Fruit fly (Drosophila melanogaster): ENCODE measurements around the gene CG43755.

Gene CG43755

dm6 chr2L:299038-299437, 30.5 kb downstream of the CG43755 start:
- TF ChIP-seq pan (optimal IDR thresholded peaks at IDR 0.05) (no peak), OdsH (GFP tag; optimal IDR thresholded peaks at IDR 0.05) (no peak), brk (GFP tag; optimal IDR thresholded peaks at IDR 0.05) (no peak), sv (GFP tag; optimal IDR thresholded peaks at IDR 0.05) (no peak), ey (GFP tag; optimal IDR thresholded peaks at IDR 0.05) (no peak), CrebA (GFP tag; optimal IDR thresholded peaks at IDR 0.05; ENCODE audit: borderline replicate concordance) (no peak), Sp1 (GFP tag; optimal IDR thresholded peaks at IDR 0.05) (no peak)

dm6 chr2L:298285-298644, 31.3 kb downstream of the CG43755 start:
- TF ChIP-seq tai (GFP tag; optimal IDR thresholded peaks at IDR 0.05), result no peak
- no peak for TF ChIP-seq N (GFP tag; optimal IDR thresholded peaks at IDR 0.05)
- TF ChIP-seq Rel (GFP tag; optimal IDR thresholded peaks at IDR 0.05), result no peak
- TF ChIP-seq Rel (tag; optimal IDR thresholded peaks at IDR 0.05), result peak; percentile 48

- TF ChIP-seq sv (GFP tag; optimal IDR thresholded peaks at IDR 0.05), result peak; percentile 91
- peak; percentile 89 for TF ChIP-seq OdsH (GFP tag; optimal IDR thresholded peaks at IDR 0.05)
- TF ChIP-seq brk (GFP tag; optimal IDR thresholded peaks at IDR 0.05), result peak; percentile 76
- peak; percentile 98 for TF ChIP-seq tai (GFP tag; optimal IDR thresholded peaks at IDR 0.05)
- TF ChIP-seq Hr78 (GFP tag; optimal IDR thresholded peaks at IDR 0.05), result no peak
- peak; percentile 96 for TF ChIP-seq Jra (GFP tag; optimal IDR thresholded peaks at IDR 0.05)
- peak; percentile 12 for TF ChIP-seq Dfd (GFP tag; optimal IDR thresholded peaks at IDR 0.05)
- peak; percentile 89 for TF ChIP-seq Mio (GFP tag; optimal IDR thresholded peaks at IDR 0.05)
- peak; percentile 86 for TF ChIP-seq dmrt93B (GFP tag; optimal IDR thresholded peaks at IDR 0.05)
- TF ChIP-seq pan (optimal IDR thresholded peaks at IDR 0.05), result no peak
- peak; percentile 49 to 98 for TF ChIP-seq foxo (GFP tag; optimal IDR thresholded peaks at IDR 0.05)
- TF ChIP-seq CG32264 (GFP tag; optimal IDR thresholded peaks at IDR 0.05), result peak; percentile 91
- no peak for TF ChIP-seq Myc (optimal IDR thresholded peaks at IDR 0.05)
- TF ChIP-seq rgr (GFP tag; optimal IDR thresholded peaks at IDR 0.05), result peak; percentile 95
- TF ChIP-seq CG9705 (GFP tag; optimal IDR thresholded peaks at IDR 0.05), result peak; percentile 85
- peak; percentile 16 for TF ChIP-seq N (GFP tag; optimal IDR thresholded peaks at IDR 0.05)
- peak; percentile 93 for TF ChIP-seq dsf (GFP tag; optimal IDR thresholded peaks at IDR 0.05; ENCODE audit: borderline replicate concordance)
- TF ChIP-seq Hnf4 (GFP tag; optimal IDR thresholded peaks at IDR 0.05), result peak; percentile 98
- peak; percentile 94 for TF ChIP-seq br (GFP tag; optimal IDR thresholded peaks at IDR 0.05)
- TF ChIP-seq ey (GFP tag; optimal IDR thresholded peaks at IDR 0.05), result peak; percentile 92
- TF ChIP-seq woc (GFP tag; optimal IDR thresholded peaks at IDR 0.05), result peak; percentile 79
- TF ChIP-seq sage (GFP tag; optimal IDR thresholded peaks at IDR 0.05), result peak; percentile 71
- peak; percentile 92 for TF ChIP-seq fru (GFP tag; optimal IDR thresholded peaks at IDR 0.05)
- peak; percentile 92 for TF ChIP-seq Sp1 (GFP tag; optimal IDR thresholded peaks at IDR 0.05)
- no peak for TF ChIP-seq Abd-B (GFP tag; optimal IDR thresholded peaks at IDR 0.05)
- TF ChIP-seq CrebA (GFP tag; optimal IDR thresholded peaks at IDR 0.05; ENCODE audit: borderline replicate concordance), result no peak
- no peak for TF ChIP-seq Rel (GFP tag; optimal IDR thresholded peaks at IDR 0.05)
- TF ChIP-seq Rel (tag; optimal IDR thresholded peaks at IDR 0.05), result peak; percentile 25
- peak; percentile 85 for TF ChIP-seq psq (GFP tag; optimal IDR thresholded peaks at IDR 0.05)
- peak; percentile 92 for TF ChIP-seq jim (GFP tag; optimal IDR thresholded peaks at IDR 0.05)
- TF ChIP-seq usp (GFP tag; optimal IDR thresholded peaks at IDR 0.05), result no peak
- no peak for TF ChIP-seq GATAd (GFP tag; optimal IDR thresholded peaks at IDR 0.05)
- peak; percentile 90 for TF ChIP-seq h (GFP tag; optimal IDR thresholded peaks at IDR 0.05)
- TF ChIP-seq Dif (GFP tag; optimal IDR thresholded peaks at IDR 0.05; ENCODE audit: partially characterized antibody), result peak; percentile 37
- TF ChIP-seq Vsx2 (GFP tag; optimal IDR thresholded peaks at IDR 0.05; ENCODE audit: partially characterized antibody), result no peak
- peak; percentile 93 for TF ChIP-seq HLH106 (tag; optimal IDR thresholded peaks at IDR 0.05)
- TF ChIP-seq Hr83 (GFP tag; optimal IDR thresholded peaks at IDR 0.05; ENCODE audit: poor library complexity, severe bottlenecking), result peak; percentile 100
Observed at dm6 chr2L:297480-298284, 31.9 kb downstream of the CG43755 start, which contains the start of gene Pi3K21B. Gene Pi3K21B (plus strand): TSS chr2L:297880.
